Fruit fly (Drosophila melanogaster) whole organism, embryonic: ENCODE data around the gene ninaB.

Source experiments
- CG10267 ChIP-seq: fragments of 200-800 bp; sonication (Bioruptor generic); optimal IDR thresholded peaks from 2 replicates; lab custom pipeline; 2018; ENCODE audit warnings: missing biosample characterization, mild to moderate bottlenecking, missing genetic modification characterization, moderate library complexity
- CG10366 ChIP-seq: fragments of 200-800 bp; sonication (Bioruptor generic); IDR thresholded peaks from 2 replicates; pipeline ENCODE4 v1.3.6; 2022; ENCODE audit warnings: missing biosample characterization, missing genetic modification characterization
- CG12391 ChIP-seq: fragments of 200-800 bp; sonication (Bioruptor generic); optimal IDR thresholded peaks from 3 replicates; lab custom pipeline; 2018; ENCODE audit warnings: missing biosample characterization, mild to moderate bottlenecking, missing genetic modification characterization, moderate library complexity
- CG13624 ChIP-seq: fragments of 200-800 bp; sonication (Bioruptor generic); optimal IDR thresholded peaks from 2 replicates; lab custom pipeline; 2016; ENCODE audit warnings: missing biosample characterization, missing genetic modification characterization
- CG13775 ChIP-seq: fragments of 200-800 bp; sonication (Bioruptor generic); optimal IDR thresholded peaks from 3 replicates; lab custom pipeline; 2017; ENCODE audit warnings: missing biosample characterization, mild to moderate bottlenecking, missing genetic modification characterization
- CG14014 ChIP-seq: fragments of 200-800 bp; sonication (Bioruptor generic); IDR thresholded peaks from 2 replicates; pipeline ENCODE4 v1.3.6; 2022; ENCODE audit warnings: missing biosample characterization, missing genetic modification characterization
- CG14710 ChIP-seq: fragments of 200-800 bp; sonication (Bioruptor generic); optimal IDR thresholded peaks from 3 replicates; lab custom pipeline; 2019; ENCODE audit warnings: missing biosample characterization, mild to moderate bottlenecking, missing genetic modification characterization, moderate library complexity
- CG17186 ChIP-seq: fragments of 200-800 bp; sonication (Bioruptor generic); optimal IDR thresholded peaks from 3 replicates; lab custom pipeline; 2017; ENCODE audit warnings: missing biosample characterization, missing genetic modification reagents, missing genetic modification characterization
- CG17385 ChIP-seq: fragments of 200-800 bp; sonication (Bioruptor generic); optimal IDR thresholded peaks from 3 replicates; lab custom pipeline; 2018; ENCODE audit warnings: missing biosample characterization, mild to moderate bottlenecking, missing genetic modification characterization
- CG18599 ChIP-seq: fragments of 200-800 bp; sonication (Bioruptor generic); optimal IDR thresholded peaks from 3 replicates; lab custom pipeline; 2017; ENCODE audit warnings: missing biosample characterization, missing genetic modification characterization, mild to moderate bottlenecking, moderate library complexity, missing genetic modification reagents
- CG2120 ChIP-seq: fragments of 200-800 bp; sonication (Bioruptor generic); optimal IDR thresholded peaks from 3 replicates; lab custom pipeline; 2016; ENCODE audit warnings: missing biosample characterization, missing genetic modification characterization
- CG2199 ChIP-seq: fragments of 200-800 bp; sonication (Bioruptor generic); IDR thresholded peaks from 3 replicates; pipeline ENCODE4 v1.3.6; 2022; ENCODE audit warnings: missing biosample characterization, missing genetic modification characterization
- CG30403 ChIP-seq: fragments of 200-800 bp; sonication (Bioruptor generic); optimal IDR thresholded peaks from 3 replicates; lab custom pipeline; 2016; ENCODE audit warnings: missing biosample characterization, missing genetic modification characterization
- CG4730 ChIP-seq: fragments of 200-800 bp; sonication (Bioruptor generic); IDR thresholded peaks from 2 replicates; pipeline ENCODE4 v1.3.6; 2022; ENCODE audit warnings: missing biosample characterization, missing genetic modification characterization
- CG5245 ChIP-seq: fragments of 200-800 bp; sonication (Bioruptor generic); optimal IDR thresholded peaks from 3 replicates; lab custom pipeline; 2016; ENCODE audit warnings: missing biosample characterization, missing genetic modification characterization
- CG6654 ChIP-seq: fragments of 200-800 bp; sonication (Bioruptor generic); optimal IDR thresholded peaks from 2 replicates; lab custom pipeline; 2017; ENCODE audit warnings: missing biosample characterization, mild to moderate bottlenecking, missing genetic modification characterization
- CG7786 ChIP-seq: fragments of 200-800 bp; sonication (Bioruptor generic); optimal IDR thresholded peaks from 2 replicates; lab custom pipeline; 2016; ENCODE audit warnings: missing biosample characterization, missing genetic modification characterization
- Drgx ChIP-seq: fragments of 200-800 bp; sonication (Bioruptor generic); IDR thresholded peaks from 2 replicates; pipeline ENCODE4 v1.3.6; 2022; ENCODE audit warnings: missing biosample characterization, missing genetic modification characterization
- E2f2 ChIP-seq: fragments of 200-800 bp; sonication (Bioruptor generic); IDR thresholded peaks from 2 replicates; pipeline ENCODE4 v1.3.6; 2022; ENCODE audit warnings: missing biosample characterization, missing genetic modification characterization
- Fer3 ChIP-seq: fragments of 200-800 bp; sonication (Bioruptor generic); optimal IDR thresholded peaks from 2 replicates; lab custom pipeline; 2018; ENCODE audit warnings: missing biosample characterization, mild to moderate bottlenecking, missing genetic modification characterization, moderate library complexity
- Jarid2 ChIP-seq: fragments of 200-800 bp; sonication (Bioruptor generic); optimal IDR thresholded peaks from 3 replicates; lab custom pipeline; 2017; ENCODE audit warnings: mild to moderate bottlenecking, missing biosample characterization, missing genetic modification reagents, missing genetic modification characterization
- Lim3 ChIP-seq: fragments of 200-800 bp; sonication (Bioruptor generic); IDR thresholded peaks from 2 replicates; pipeline ENCODE4 v1.3.6; 2022; ENCODE audit warnings: missing biosample characterization, missing genetic modification characterization
- Lpt ChIP-seq: fragments of >200 bp; optimal IDR thresholded peaks from 2 replicates; lab custom pipeline; 2018; ENCODE audit warnings: missing biosample characterization, missing genetic modification characterization
- PHDP ChIP-seq: fragments of 200-800 bp; sonication (Bioruptor generic); optimal IDR thresholded peaks from 3 replicates; lab custom pipeline; 2018; ENCODE audit warnings: missing biosample characterization, mild to moderate bottlenecking, missing genetic modification characterization, moderate library complexity
- Sry-δ ChIP-seq: fragments of 200-800 bp; sonication (Bioruptor generic); optimal IDR thresholded peaks from 2 replicates; lab custom pipeline; 2016; ENCODE audit warnings: missing biosample characterization, missing genetic modification characterization
- Ssrp ChIP-seq: fragments of 200-800 bp; sonication (Bioruptor generic); optimal IDR thresholded peaks from 2 replicates; lab custom pipeline; 2018; ENCODE audit warnings: missing biosample characterization, mild to moderate bottlenecking, missing genetic modification characterization, moderate library complexity
- YL-1 ChIP-seq: fragments of 200-800 bp; sonication (Bioruptor generic); optimal IDR thresholded peaks from 3 replicates; lab custom pipeline; 2017; ENCODE audit warnings: missing biosample characterization, mild to moderate bottlenecking, missing genetic modification characterization
- bbx ChIP-seq: fragments of 200-800 bp; sonication (Bioruptor generic); IDR thresholded peaks from 2 replicates; pipeline ENCODE4 v1.3.6; 2022; ENCODE audit warnings: missing biosample characterization, missing genetic modification characterization; ENCODE audit not compliant: partially characterized antibody
- chn ChIP-seq: fragments of 200-800 bp; sonication (Bioruptor generic); optimal IDR thresholded peaks from 2 replicates; lab custom pipeline; 2016; ENCODE audit warnings: missing biosample characterization, missing genetic modification characterization
- corto ChIP-seq: fragments of 200-800 bp; sonication (Bioruptor generic); optimal IDR thresholded peaks from 2 replicates; lab custom pipeline; 2016; ENCODE audit warnings: missing biosample characterization, mild to moderate bottlenecking, missing genetic modification characterization, moderate library complexity
- croc ChIP-seq: fragments of 200-800 bp; sonication (Bioruptor generic); conservative IDR thresholded peaks from 3 replicates; pipeline ENCODE4 v1.3.6; 2022; ENCODE audit warnings: missing biosample characterization, missing genetic modification characterization
- dmrt99B ChIP-seq: fragments of 200-800 bp; sonication (Bioruptor generic); optimal IDR thresholded peaks from 2 replicates; lab custom pipeline; 2018; ENCODE audit warnings: missing biosample characterization, mild to moderate bottlenecking, missing genetic modification characterization, moderate library complexity
- dysf ChIP-seq: fragments of 200-800 bp; sonication (Bioruptor generic); IDR thresholded peaks from 3 replicates; pipeline ENCODE4 v1.3.6; 2022; ENCODE audit warnings: missing biosample characterization, missing genetic modification characterization
- fd102C ChIP-seq: fragments of 200-800 bp; sonication (Bioruptor generic); optimal IDR thresholded peaks from 2 replicates; lab custom pipeline; 2018; ENCODE audit warnings: missing biosample characterization, mild to moderate bottlenecking, missing genetic modification characterization, moderate library complexity
- grau ChIP-seq: fragments of 200-800 bp; optimal IDR thresholded peaks from 3 replicates; lab custom pipeline; 2019; ENCODE audit warnings: missing biosample characterization, mild to moderate bottlenecking, missing genetic modification characterization, moderate library complexity
- inv ChIP-seq: fragments of 200-800 bp; sonication (Bioruptor generic); IDR thresholded peaks from 2 replicates; pipeline ENCODE4 v1.3.6; 2022; ENCODE audit warnings: missing biosample characterization, missing genetic modification characterization; ENCODE audit not compliant: partially characterized antibody
- knrl ChIP-seq: fragments of 200-800 bp; sonication (Bioruptor generic); IDR thresholded peaks from 3 replicates; pipeline ENCODE4 v1.3.6; 2022; ENCODE audit warnings: missing biosample characterization, missing genetic modification characterization; ENCODE audit not compliant: partially characterized antibody
- lilli ChIP-seq: fragments of 200-800 bp; sonication (Bioruptor generic); optimal IDR thresholded peaks from 3 replicates; lab custom pipeline; 2016; ENCODE audit warnings: missing biosample characterization, missing genetic modification characterization
- slbo ChIP-seq: fragments of 200-800 bp; sonication (Bioruptor generic); IDR thresholded peaks from 2 replicates; pipeline ENCODE4 v1.3.6; 2022; ENCODE audit warnings: missing biosample characterization, missing genetic modification characterization
- slp2 ChIP-seq: fragments of 200-800 bp; sonication (Bioruptor generic); optimal IDR thresholded peaks from 2 replicates; lab custom pipeline; 2016; ENCODE audit warnings: missing biosample characterization, missing genetic modification characterization
- ssp ChIP-seq: fragments of 200-800 bp; sonication (Bioruptor generic); IDR thresholded peaks from 2 replicates; pipeline ENCODE4 v1.3.6; 2022; ENCODE audit warnings: missing biosample characterization, missing genetic modification characterization
- tll ChIP-seq, 2 experiments: fragments of 200-800 bp in 1 of 2; fragments of >200 bp in 1 of 2; sonication (Bioruptor generic) in 1 of 2; optimal IDR thresholded peaks; 2 replicates each; lab custom pipeline; 2017 to 2019; ENCODE audit warnings: missing biosample characterization in 2 of 2, missing genetic modification characterization in 2 of 2, mild to moderate bottlenecking in 1 of 2, moderate library complexity in 1 of 2
- vnd ChIP-seq: fragments of 200-800 bp; sonication (Bioruptor generic); IDR thresholded peaks from 3 replicates; pipeline ENCODE4 v1.3.6; 2022; ENCODE audit warnings: missing biosample characterization, missing genetic modification characterization; ENCODE audit not compliant: partially characterized antibody
- zen ChIP-seq: fragments of 200-800 bp; sonication (Bioruptor generic); optimal IDR thresholded peaks from 3 replicates; lab custom pipeline; 2018; ENCODE audit warnings: missing biosample characterization, mild to moderate bottlenecking, missing genetic modification characterization, moderate library complexity

Gene ninaB

DNA sequence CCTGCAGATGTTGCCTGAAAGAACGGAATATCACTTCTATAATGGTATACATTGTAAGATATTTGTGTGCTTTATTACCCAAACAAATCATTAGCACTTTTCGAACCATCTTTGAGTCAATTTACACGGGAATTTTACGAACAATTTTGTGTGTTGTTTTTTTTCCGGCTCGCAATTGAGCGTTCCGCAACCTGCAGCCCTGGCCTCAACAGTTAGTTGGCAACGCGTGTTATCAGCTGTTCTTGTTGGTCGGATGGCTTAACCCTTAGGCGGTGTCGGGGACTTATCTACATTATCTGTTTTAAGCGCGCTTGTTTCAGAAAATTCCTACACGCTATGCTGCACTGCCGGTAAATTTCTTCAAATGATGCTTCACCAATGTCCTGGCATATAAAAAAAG, 10.3 kb downstream of the ninaB start (continued):
- TF ChIP-seq croc (GFP tag; lab: Robert Waterston, UW) (no peak), CG17385 (GFP tag; lab: Kevin White, UChicago) (peak; percentile 7), chn (GFP tag; lab: Kevin White, UChicago) (no peak), lilli (GFP tag; lab: Kevin White, UChicago) (peak; percentile 27), vnd (peak; percentile 40; the same call in 1 of the 3 replicates), knrl (GFP tag; lab: Robert Waterston, UW) (peak; percentile 37), CG6654 (GFP tag; lab: Kevin White, UChicago) (no peak), Ssrp (tag; lab: Kevin White, UChicago) (no peak), bbx (peak; percentile 56), CG10366 (peak; percentile 30; the same call in 1 of the 2 replicates), E2f2 (peak; percentile 62), CG12391 (tag; lab: Kevin White, UChicago) (peak; percentile 19), YL-1 (GFP tag; lab: Kevin White, UChicago) (peak; percentile 29), CG5245 (GFP tag; lab: Kevin White, UChicago) (no peak), CG30403 (GFP tag; lab: Kevin White, UChicago) (peak; percentile 16), CG13775 (no peak), corto (GFP tag; lab: Kevin White, UChicago) (no peak), PHDP (tag; lab: Kevin White, UChicago) (peak; percentile 24), tll (GFP tag; optimal IDR thresholded peaks at IDR 0.05; lab: Kevin White, UChicago) (no peak), CG2199 (GFP tag; lab: Robert Waterston, UW) (peak; percentile 78), CG4730 (no peak), slbo (peak; percentile 30; the same call in 1 of the 2 replicates), CG7786 (GFP tag; lab: Kevin White, UChicago) (no peak), inv (GFP tag; lab: Robert Waterston, UW) (no peak), grau (tag; lab: Kevin White, UChicago) (peak; percentile 1), Sry-δ (GFP tag; lab: Kevin White, UChicago) (peak; percentile 23), Lpt (GFP tag; lab: Kevin White, UChicago) (no peak), dmrt99B (tag; lab: Kevin White, UChicago) (no peak), CG14710 (tag; lab: Kevin White, UChicago) (peak; percentile 9), CG13624 (no peak), CG10267 (tag; lab: Kevin White, UChicago) (peak; percentile 1), Drgx (0 out of 2 replicates have a peak, but pooled peaks have one; percentile 13), fd102C (GFP tag; lab: Kevin White, UChicago) (no peak), CG17186 (GFP tag; lab: Kevin White, UChicago) (peak; percentile 39), CG14014 (GFP tag; lab: Robert Waterston, UW) (peak; percentile 26; the same call in 1 of the 2 replicates), dysf (GFP tag; lab: Robert Waterston, UW) (peak; percentile 6; the same call in 1 of the 3 replicates)

DNA sequence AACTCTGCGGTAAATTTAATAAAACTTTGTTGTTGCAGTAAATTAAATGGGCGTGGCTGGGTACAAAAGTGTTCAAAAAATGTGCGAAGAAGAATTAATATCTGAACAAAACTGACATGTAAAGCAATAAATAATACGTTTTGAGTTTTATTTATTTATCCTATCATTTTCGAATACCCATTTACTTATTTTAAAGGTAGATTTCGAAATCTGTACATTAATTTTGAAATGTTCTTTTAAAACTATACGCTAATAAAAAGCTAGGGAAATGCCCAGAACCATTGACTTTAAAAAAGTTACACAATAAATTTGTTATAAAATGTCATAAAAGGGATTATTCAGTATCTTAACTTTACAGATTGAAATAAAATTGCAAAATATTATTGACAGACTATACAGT, 11.4 kb downstream of the ninaB start, which contains the start of the genes primo-1 and primo-2:
Gene primo-1, minus strand, starts transcription at position 101 of the 400 bp plus-strand sequence.
Gene primo-2, minus strand, starts transcription at position 101 of the 400 bp plus-strand sequence.
- TF ChIP-seq lilli (GFP tag; lab: Kevin White, UChicago) (no peak), Lim3 (no peak), Jarid2 (GFP tag; lab: Kevin White, UChicago) (no peak), ssp (no peak), slp2 (GFP tag; lab: Kevin White, UChicago) (no peak), Fer3 (tag; lab: Kevin White, UChicago) (no peak), vnd (no peak), CG2120 (GFP tag; lab: Kevin White, UChicago) (no peak), CG18599 (GFP tag; lab: Kevin White, UChicago) (no peak), CG13775 (no peak), zen (tag; lab: Kevin White, UChicago) (no peak)
